Worm (Caenorhabditis elegans): ENCODE data around the gene clec-140.

Gene clec-140

DNA sequence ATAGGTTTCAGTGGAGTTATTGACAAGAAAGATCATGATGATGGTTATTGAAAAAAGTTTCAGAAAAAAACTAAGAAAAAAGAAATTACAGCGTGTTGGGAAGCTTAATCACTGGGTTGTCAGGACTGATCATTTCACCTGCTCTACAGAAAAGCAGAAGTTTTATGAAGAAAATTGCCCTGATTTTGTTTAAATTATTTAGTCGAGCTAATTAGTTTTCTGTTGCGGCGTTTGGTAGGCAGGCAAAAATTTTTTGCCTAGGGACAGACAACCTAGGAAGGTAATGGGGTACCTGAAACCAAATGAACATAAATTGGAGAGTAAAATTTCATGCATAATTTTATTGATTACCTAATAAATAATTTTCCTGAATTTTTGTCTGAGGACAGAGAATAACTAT lies 10.8 kb downstream of the clec-140 start, which contains the start of gene sre-40:
TSS of gene sre-40 (minus strand) at position 101 of the 400 bp plus-strand sequence.
- TF ChIP-seq nhr-11 (tag; optimal IDR thresholded peaks at IDR 0.05): no peak
- TF ChIP-seq sea-2 (GFP tag; optimal IDR thresholded peaks at IDR 0.05): no peak
- TF ChIP-seq fkh-10 (GFP tag; optimal IDR thresholded peaks at IDR 0.05): no peak
- TF ChIP-seq nhr-77 (tag; optimal IDR thresholded peaks at IDR 0.05): no peak
- no peak for TF ChIP-seq ztf-11 (tag; optimal IDR thresholded peaks at IDR 0.05)
- TF ChIP-seq ZK546.5 (tag; optimal IDR thresholded peaks at IDR 0.05): no peak
- no peak for TF ChIP-seq nhr-237 (tag; optimal IDR thresholded peaks at IDR 0.05)
- no peak for TF ChIP-seq ama-1 (optimal IDR thresholded peaks at IDR 0.05)
- TF ChIP-seq ceh-9 (tag; optimal IDR thresholded peaks at IDR 0.05): no peak
- TF ChIP-seq lin-15B (tag; optimal IDR thresholded peaks at IDR 0.05): no peak
- TF ChIP-seq ztf-4 (tag; optimal IDR thresholded peaks at IDR 0.05): no peak
- no peak for TF ChIP-seq aly-2 (tag; optimal IDR thresholded peaks at IDR 0.05)
- no peak for TF ChIP-seq jun-1 (tag; optimal IDR thresholded peaks at IDR 0.05)
- no peak for TF ChIP-seq nfya-1 (tag; optimal IDR thresholded peaks at IDR 0.05; ENCODE audit: insufficient read depth)
- no peak for TF ChIP-seq nhr-28 (tag; optimal IDR thresholded peaks at IDR 0.05)

ce11 chrII:4684852-4685251 lies 12.0 kb downstream of the clec-140 start:
- TF ChIP-seq egl-27 (tag; optimal IDR thresholded peaks at IDR 0.05): no peak
- TF ChIP-seq eor-1 (tag; optimal IDR thresholded peaks at IDR 0.05): no peak
- TF ChIP-seq elt-2 (tag; optimal IDR thresholded peaks at IDR 0.05): no peak
- TF ChIP-seq fkh-2 (tag; optimal IDR thresholded peaks at IDR 0.05): no peak
- no peak for TF ChIP-seq ama-1 (optimal IDR thresholded peaks at IDR 0.05)
- TF ChIP-seq tbx-2 (tag; optimal IDR thresholded peaks at IDR 0.05): no peak
- no peak for TF ChIP-seq pha-4 (tag; optimal IDR thresholded peaks at IDR 0.05)
- no peak for TF ChIP-seq nfya-1 (tag; optimal IDR thresholded peaks at IDR 0.05; ENCODE audit: insufficient read depth)
- no peak for TF ChIP-seq elt-1 (tag; optimal IDR thresholded peaks at IDR 0.05)
- no peak for TF ChIP-seq aly-2 (tag; optimal IDR thresholded peaks at IDR 0.05)
- no peak for TF ChIP-seq ZK546.5 (tag; optimal IDR thresholded peaks at IDR 0.05)
- TF ChIP-seq unc-62 (GFP tag; optimal IDR thresholded peaks at IDR 0.05): no peak
- no peak for TF ChIP-seq nhr-43 (tag; optimal IDR thresholded peaks at IDR 0.05; ENCODE audit: poor library complexity, severe bottlenecking)
- TF ChIP-seq ztf-4 (tag; optimal IDR thresholded peaks at IDR 0.05): no peak

DNA sequence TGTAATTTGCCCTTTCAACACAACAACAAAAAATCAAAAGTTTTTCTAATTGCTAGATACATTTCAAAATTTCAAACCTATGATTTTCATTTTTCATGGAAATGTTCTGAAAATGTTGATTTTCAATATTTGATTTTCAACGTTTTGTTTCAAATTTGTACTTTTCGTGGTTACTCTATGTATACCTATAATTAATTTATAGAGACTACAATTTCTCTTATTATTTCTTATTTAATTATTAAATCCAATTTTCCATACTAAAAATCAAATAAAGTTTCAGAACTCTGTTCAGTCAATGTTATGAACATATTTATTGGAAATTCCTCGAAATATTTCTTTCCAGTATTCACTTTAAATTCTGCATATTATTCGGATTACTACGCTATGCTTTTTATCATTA lies 14.1 kb downstream of the clec-140 start, which contains the start of gene sre-39:
TSS of gene sre-39 (plus strand) at position 301 of the 400 bp plus-strand sequence.
- TF ChIP-seq elt-3 (tag; optimal IDR thresholded peaks at IDR 0.05): no peak
- TF ChIP-seq egl-5 (tag; optimal IDR thresholded peaks at IDR 0.05): no peak
- TF ChIP-seq unc-39 (tag; optimal IDR thresholded peaks at IDR 0.05): no peak
- TF ChIP-seq nhr-25 (tag; optimal IDR thresholded peaks at IDR 0.05): no peak
- TF ChIP-seq ZK546.5 (tag; optimal IDR thresholded peaks at IDR 0.05): no peak
- TF ChIP-seq ama-1 (optimal IDR thresholded peaks at IDR 0.05): no peak
- no peak for TF ChIP-seq nhr-12 (tag; optimal IDR thresholded peaks at IDR 0.05)
- TF ChIP-seq fos-1 (tag; optimal IDR thresholded peaks at IDR 0.05): no peak
- no peak for TF ChIP-seq nfya-1 (tag; optimal IDR thresholded peaks at IDR 0.05; ENCODE audit: insufficient read depth)
- TF ChIP-seq R02D3.7 (tag; optimal IDR thresholded peaks at IDR 0.05): no peak
- no peak for TF ChIP-seq zag-1 (tag; optimal IDR thresholded peaks at IDR 0.05)
- TF ChIP-seq lin-15B (tag; optimal IDR thresholded peaks at IDR 0.05): no peak
- TF ChIP-seq nhr-23 (tag; optimal IDR thresholded peaks at IDR 0.05): no peak

ce11 chrII:4689477-4689876 lies 16.6 kb downstream of the clec-140 start, which contains the start of gene F10G7.12:
TSS of gene F10G7.12 (plus strand) at chrII:4689777.
- TF ChIP-seq eor-1 (tag; optimal IDR thresholded peaks at IDR 0.05) (no peak), skn-1 (tag; optimal IDR thresholded peaks at IDR 0.05) (no peak), mdl-1 (tag; optimal IDR thresholded peaks at IDR 0.05) (no peak), daf-12 (tag; optimal IDR thresholded peaks at IDR 0.05) (no peak), mml-1 (tag; optimal IDR thresholded peaks at IDR 0.05) (no peak), fkh-10 (GFP tag; optimal IDR thresholded peaks at IDR 0.05) (no peak), snpc-4 (tag; optimal IDR thresholded peaks at IDR 0.05) (no peak), pha-4 (tag; optimal IDR thresholded peaks at IDR 0.05) (no peak), R02D3.7 (tag; optimal IDR thresholded peaks at IDR 0.05) (no peak), nhr-237 (tag; optimal IDR thresholded peaks at IDR 0.05) (no peak), hmg-11 (tag; optimal IDR thresholded peaks at IDR 0.05) (no peak), lin-15B (tag; optimal IDR thresholded peaks at IDR 0.05) (no peak), ama-1 (optimal IDR thresholded peaks at IDR 0.05) (no peak), aly-2 (tag; optimal IDR thresholded peaks at IDR 0.05) (no peak), zag-1 (tag; optimal IDR thresholded peaks at IDR 0.05) (no peak), tbx-2 (tag; optimal IDR thresholded peaks at IDR 0.05) (no peak), elt-1 (tag; optimal IDR thresholded peaks at IDR 0.05) (no peak)
